Fruit fly (Drosophila melanogaster) whole organism, prepupa: ENCODE results near the gene CG16989.

Experiments
- CG10669 ChIP-seq: fragments of 200-800 bp; sonication (Bioruptor generic); optimal IDR thresholded peaks from 3 replicates; lab custom pipeline; 2018; ENCODE audit warnings: missing biosample characterization, mild to moderate bottlenecking, missing genetic modification characterization, moderate library complexity
- CG3032 ChIP-seq: fragments of 200-800 bp; optimal IDR thresholded peaks from 2 replicates; lab custom pipeline; 2019; ENCODE audit warnings: missing biosample characterization, mild to moderate bottlenecking, missing genetic modification characterization, moderate library complexity
- CG6163 ChIP-seq: fragments of 200-800 bp; sonication (Bioruptor generic); IDR thresholded peaks from 3 replicates; pipeline ENCODE4 v1.3.6; 2022; ENCODE audit warnings: missing biosample characterization, missing genetic modification characterization
- CG6276 ChIP-seq: fragments of 200-800 bp; sonication (Bioruptor generic); optimal IDR thresholded peaks from 2 replicates; lab custom pipeline; 2017; ENCODE audit warnings: missing biosample characterization, mild to moderate bottlenecking, missing genetic modification characterization
- CG8632 ChIP-seq: fragments of 200-800 bp; sonication (Bioruptor generic); optimal IDR thresholded peaks from 3 replicates; lab custom pipeline; 2016; ENCODE audit warnings: missing biosample characterization, missing genetic modification characterization
- CG9139 ChIP-seq: fragments of 200-800 bp; sonication (Bioruptor generic); optimal IDR thresholded peaks from 3 replicates; lab custom pipeline; 2017; ENCODE audit warnings: missing biosample characterization, mild to moderate bottlenecking, missing genetic modification characterization
- Ets21C ChIP-seq: fragments of 200-800 bp; sonication (Bioruptor generic); optimal IDR thresholded peaks from 3 replicates; lab custom pipeline; 2016; ENCODE audit warnings: missing biosample characterization, missing genetic modification characterization
- Ets96B ChIP-seq: fragments of 200-800 bp; optimal IDR thresholded peaks from 2 replicates; lab custom pipeline; 2019; ENCODE audit warnings: missing biosample characterization, mild to moderate bottlenecking, missing genetic modification characterization, moderate library complexity
- Lpt ChIP-seq: fragments of 200-800 bp; sonication (Bioruptor generic); optimal IDR thresholded peaks from 3 replicates; lab custom pipeline; 2016; ENCODE audit warnings: missing biosample characterization, missing genetic modification characterization
- Smox ChIP-seq: fragments of 200-800 bp; sonication (Bioruptor generic); optimal IDR thresholded peaks from 3 replicates; lab custom pipeline; 2016; ENCODE audit warnings: missing biosample characterization, missing genetic modification characterization
- Sox102F ChIP-seq: fragments of 200-800 bp; sonication (Bioruptor generic); optimal IDR thresholded peaks from 2 replicates; lab custom pipeline; 2016; ENCODE audit warnings: missing biosample characterization, mild to moderate bottlenecking, missing genetic modification characterization
- acj6 ChIP-seq: fragments of 200-800 bp; sonication (Bioruptor generic); optimal IDR thresholded peaks from 3 replicates; lab custom pipeline; 2016; ENCODE audit warnings: missing biosample characterization, missing genetic modification characterization
- dac ChIP-seq: fragments of 200-800 bp; sonication (Bioruptor generic); optimal IDR thresholded peaks from 2 replicates; lab custom pipeline; 2017; ENCODE audit warnings: missing biosample characterization, mild to moderate bottlenecking, missing genetic modification characterization
- dsx ChIP-seq: fragments of 200-800 bp; optimal IDR thresholded peaks from 3 replicates; lab custom pipeline; 2019; ENCODE audit warnings: missing biosample characterization, mild to moderate bottlenecking, missing genetic modification characterization, moderate library complexity; ENCODE audit not compliant: poor library complexity, severe bottlenecking
- esn ChIP-seq: fragments of 200-800 bp; sonication (Bioruptor generic); optimal IDR thresholded peaks from 2 replicates; lab custom pipeline; 2016; ENCODE audit warnings: missing biosample characterization, mild to moderate bottlenecking, missing genetic modification characterization, moderate library complexity
- fd59A ChIP-seq: fragments of 200-800 bp; sonication (Bioruptor generic); optimal IDR thresholded peaks from 2 replicates; lab custom pipeline; 2017; ENCODE audit warnings: missing biosample characterization, mild to moderate bottlenecking, missing genetic modification characterization, missing genetic modification reagents
- ss ChIP-seq, 2 experiments: fragments of 200-800 bp; sonication (Bioruptor generic); optimal IDR thresholded peaks; 2 replicates in 1 of 2; 3 replicates in 1 of 2; lab custom pipeline; 2017 to 2018; ENCODE audit warnings: mild to moderate bottlenecking in 2 of 2, missing biosample characterization in 2 of 2, missing genetic modification characterization in 2 of 2, moderate library complexity in 1 of 2
- topi ChIP-seq: fragments of 200-800 bp; sonication (Bioruptor generic); optimal IDR thresholded peaks from 3 replicates; lab custom pipeline; 2016; ENCODE audit warnings: missing biosample characterization, missing genetic modification characterization

CG16989 gene

dm6 chrX:843489-843888, 50.5 kb downstream of the CG16989 start (continued):
- TF ChIP-seq ss (GFP tag; optimal IDR thresholded peaks at IDR 0.05; lab: Kevin White, UChicago) = no peak
- no peak for TF ChIP-seq Lpt (GFP tag; lab: Kevin White, UChicago)
- no peak for TF ChIP-seq dsx (GFP tag; lab: Kevin White, UChicago)
- TF ChIP-seq Ets21C = no peak
- TF ChIP-seq fd59A (GFP tag; lab: Kevin White, UChicago) = no peak
- TF ChIP-seq CG10669 = peak; percentile 9
- TF ChIP-seq dac (GFP tag; lab: Kevin White, UChicago) = no peak
- TF ChIP-seq esn (GFP tag; lab: Kevin White, UChicago) = no peak
- no peak for TF ChIP-seq Ets96B (tag; lab: Kevin White, UChicago)
- TF ChIP-seq Smox (GFP tag; lab: Kevin White, UChicago) = peak; percentile 11
- no peak for TF ChIP-seq CG8632
- no peak for TF ChIP-seq CG9139 (GFP tag; lab: Kevin White, UChicago)
- no peak for TF ChIP-seq CG3032 (tag; lab: Kevin White, UChicago)
- no peak for TF ChIP-seq CG6163 (GFP tag; lab: Robert Waterston, UW)
- no peak for TF ChIP-seq Sox102F (GFP tag; lab: Kevin White, UChicago)
- TF ChIP-seq CG6276 = no peak
- no peak for TF ChIP-seq acj6
- TF ChIP-seq, all 60 proteins: peak for 10

- no peak for TF ChIP-seq topi (GFP tag; lab: Kevin White, UChicago)
- TF ChIP-seq, all 60 proteins: peak for 0
Observed at dm6 chrX:844523-844922, 51.6 kb downstream of the CG16989 start, which contains the start of gene CG14635. Gene CG14635, plus strand, starts transcription at chrX:844823.
